Worm (Caenorhabditis elegans) whole organism, late embryonic: ENCODE results near the gene Y38E10A.22.

ENCODE experiments used
- C38D4.7 ChIP-seq: fragments of 200-800 bp; sonication (Bioruptor generic); optimal IDR thresholded peaks from 2 replicates; lab custom pipeline; 2018; ENCODE audit warnings: mild to moderate bottlenecking, missing genetic modification characterization, moderate library complexity, missing compliant biosample characterization
- dmd-4 ChIP-seq: sonication (generic microtip); optimal IDR thresholded peaks from 2 replicates; lab custom pipeline; 2016; ENCODE audit warnings: borderline replicate concordance, missing genetic modification characterization, missing compliant biosample characterization
- dve-1 ChIP-seq: sonication (generic microtip); optimal IDR thresholded peaks from 2 replicates; lab custom pipeline; 2017; ENCODE audit warnings: antibody characterized with exemption, mild to moderate bottlenecking, missing genetic modification characterization, missing compliant biosample characterization
- eyg-1 ChIP-seq: sonication (generic microtip); optimal IDR thresholded peaks from 2 replicates; lab custom pipeline; 2016; ENCODE audit warnings: missing genotype, missing genetic modification characterization, missing compliant biosample characterization
- fkh-10 ChIP-seq: fragments of 150-350 bp; optimal IDR thresholded peaks from 2 replicates; lab custom pipeline; 2014; ENCODE audit warnings: missing biosample characterization, missing genetic modification reagents, missing genetic modification characterization
- gmeb-2 ChIP-seq: sonication (generic microtip); optimal IDR thresholded peaks from 2 replicates; lab custom pipeline; 2016; ENCODE audit warnings: missing genetic modification characterization, inconsistent platforms, missing compliant biosample characterization
- lin-11 ChIP-seq: fragments of 200-800 bp; sonication (Bioruptor generic); optimal IDR thresholded peaks from 2 replicates; lab custom pipeline; 2018; ENCODE audit warnings: mild to moderate bottlenecking, missing genetic modification characterization, missing compliant biosample characterization
- mec-3 ChIP-seq: sonication (generic microtip); optimal IDR thresholded peaks from 2 replicates; lab custom pipeline; 2016; ENCODE audit warnings: borderline replicate concordance, missing genetic modification characterization, missing compliant biosample characterization
- nfya-1 ChIP-seq: sonication (generic microtip); optimal IDR thresholded peaks from 2 replicates; lab custom pipeline; 2017; ENCODE audit warnings: missing genetic modification characterization, mild to moderate bottlenecking, missing compliant biosample characterization, antibody characterized with exemption, moderate library complexity
- nhr-232 ChIP-seq: sonication (generic microtip); optimal IDR thresholded peaks from 2 replicates; lab custom pipeline; 2016; ENCODE audit warnings: missing genetic modification characterization, missing compliant biosample characterization
- tbx-2 ChIP-seq: sonication (generic microtip); optimal IDR thresholded peaks from 2 replicates; lab custom pipeline; 2016; ENCODE audit warnings: missing genetic modification characterization, missing compliant biosample characterization
- unc-3 ChIP-seq, 2 experiments: fragments of 200-800 bp in 1 of 2; sonication (Bioruptor generic) in 1 of 2; sonication (generic microtip) in 1 of 2; conservative IDR thresholded peaks in 1 of 2; optimal IDR thresholded peaks in 1 of 2; 2 replicates each; pipeline versions ENCODE4 v1.3.6 to Lab custom; 2016 to 2022; ENCODE audit warnings: missing compliant biosample characterization in 2 of 2, missing genetic modification characterization in 2 of 2, missing genetic modification reagents in 1 of 2
- unc-55 ChIP-seq: sonication (generic microtip); optimal IDR thresholded peaks from 2 replicates; lab custom pipeline; 2017; ENCODE audit warnings: missing biosample characterization, missing genetic modification reagents, missing genetic modification characterization

DNA sequence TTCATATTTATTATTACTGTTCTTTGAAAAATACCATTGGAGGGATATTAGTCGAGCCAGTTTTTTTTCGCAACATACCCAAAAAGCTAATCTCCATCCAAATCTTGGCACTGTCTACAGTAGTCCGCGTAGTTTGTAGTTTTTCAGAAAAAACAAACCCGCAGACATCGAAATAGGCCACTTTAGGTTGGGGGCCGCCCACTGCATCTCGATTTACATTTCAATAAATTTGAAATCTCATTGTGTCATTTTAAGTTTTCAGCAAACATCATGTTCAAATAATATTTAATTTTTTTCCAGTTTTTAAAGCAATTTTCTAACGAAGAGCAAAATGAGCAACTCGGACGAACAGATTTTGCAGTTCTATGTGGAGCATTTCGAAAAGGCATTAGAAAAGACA, 37.2 kb downstream of the Y38E10A.22 start, which contains the start of gene nhr-235:
- TF ChIP-seq tbx-2 (tag; lab: Kevin White, UChicago) (no peak), dve-1 (no peak), lin-11 (no peak), gmeb-2 (no peak), unc-55 (GFP tag; lab: Kevin White, UChicago) (no peak), nfya-1 (no peak), fkh-10 (no peak), C38D4.7 (GFP tag; lab: Kevin White, UChicago) (no peak), eyg-1 (tag; lab: Kevin White, UChicago) (no peak), dmd-4 (no peak), mec-3 (tag; lab: Kevin White, UChicago) (no peak), nhr-232 (tag; lab: Kevin White, UChicago) (no peak), unc-3 (GFP tag; conservative IDR thresholded peaks at IDR 0.05; lab: Robert Waterston, UW) (no peak), unc-3 (tag; optimal IDR thresholded peaks at IDR 0.05; lab: Kevin White, UChicago) (no peak)
